Fruit fly (Drosophila melanogaster) whole organism, wandering third instar larva: Measurements from ENCODE around the gene Prat2.
A peak's percentile ranks its signal among the peaks of the same experiment; 100 is the strongest.

Experiments
- Abd-B ChIP-seq: fragments of >200 bp; optimal IDR thresholded peaks from 2 replicates; lab custom pipeline; 2017; ENCODE audit warnings: missing biosample characterization, missing genetic modification characterization
- CG32264 ChIP-seq: fragments of 200-800 bp; sonication (Bioruptor generic); optimal IDR thresholded peaks from 2 replicates; lab custom pipeline; 2016; ENCODE audit warnings: missing biosample characterization, missing genetic modification characterization
- CrebA ChIP-seq: fragments of 200-800 bp; sonication (Bioruptor generic); optimal IDR thresholded peaks from 2 replicates; lab custom pipeline; 2016; ENCODE audit warnings: missing biosample characterization, mild to moderate bottlenecking, missing genetic modification characterization, borderline replicate concordance
- Dfd ChIP-seq: fragments of >200 bp; optimal IDR thresholded peaks from 2 replicates; lab custom pipeline; 2017; ENCODE audit warnings: missing biosample characterization, missing genetic modification characterization
- Dif ChIP-seq: fragments of 200-275, 200-300 bp; sonication (Bioruptor generic); optimal IDR thresholded peaks from 2 replicates; lab custom pipeline; 2018; ENCODE audit warnings: missing biosample characterization, missing genetic modification characterization; ENCODE audit not compliant: partially characterized antibody
- HLH106 ChIP-seq: fragments of 200-800 bp; optimal IDR thresholded peaks from 3 replicates; lab custom pipeline; 2019; ENCODE audit warnings: missing biosample characterization, mild to moderate bottlenecking, missing genetic modification characterization, moderate library complexity
- Hnf4 ChIP-seq: fragments of 200-800 bp; sonication (Bioruptor generic); optimal IDR thresholded peaks from 2 replicates; lab custom pipeline; 2016; ENCODE audit warnings: missing biosample characterization, mild to moderate bottlenecking, missing genetic modification characterization
- Hr83 ChIP-seq: fragments of 200-300 bp; sonication (Bioruptor generic); optimal IDR thresholded peaks from 2 replicates; lab custom pipeline; 2016; ENCODE audit warnings: missing biosample characterization, mild to moderate bottlenecking, missing genetic modification characterization, moderate library complexity; ENCODE audit not compliant: poor library complexity, severe bottlenecking
- Jra ChIP-seq: sonication (Bioruptor generic); optimal IDR thresholded peaks from 2 replicates; lab custom pipeline; 2016; ENCODE audit warnings: missing biosample characterization, missing genetic modification characterization
- N ChIP-seq: fragments of >200 bp; optimal IDR thresholded peaks from 2 replicates; lab custom pipeline; 2018; ENCODE audit warnings: missing biosample characterization, missing external identifiers, missing genetic modification characterization
- OdsH ChIP-seq: fragments of 200-800 bp; sonication (Bioruptor generic); optimal IDR thresholded peaks from 2 replicates; lab custom pipeline; 2016; ENCODE audit warnings: missing biosample characterization, mild to moderate bottlenecking, missing genetic modification characterization
- Rel ChIP-seq, 2 experiments: fragments of 200-800 bp; sonication (Bioruptor generic) in 1 of 2; optimal IDR thresholded peaks; 2 replicates in 1 of 2; 3 replicates in 1 of 2; lab custom pipeline; 2016 to 2019; ENCODE audit warnings: mild to moderate bottlenecking in 2 of 2, missing biosample characterization in 2 of 2, missing genetic modification characterization in 2 of 2, moderate library complexity in 1 of 2
- Sp1 ChIP-seq: fragments of 200-800 bp; sonication (Bioruptor generic); optimal IDR thresholded peaks from 3 replicates; lab custom pipeline; 2019; ENCODE audit warnings: missing biosample characterization, mild to moderate bottlenecking, missing genetic modification characterization, moderate library complexity
- Vsx2 ChIP-seq: fragments of 200-300, 225-300 bp; sonication (Bioruptor generic); optimal IDR thresholded peaks from 2 replicates; lab custom pipeline; 2018; ENCODE audit warnings: missing biosample characterization, missing genetic modification characterization; ENCODE audit not compliant: partially characterized antibody
- br ChIP-seq: fragments of 200-800 bp; sonication (Bioruptor generic); optimal IDR thresholded peaks from 2 replicates; lab custom pipeline; 2016; ENCODE audit warnings: missing biosample characterization, missing genetic modification characterization
- dl ChIP-seq, 2 experiments: fragments of 175-275, 200-275 bp in 1 of 2; fragments of 200-275 bp in 1 of 2; sonication (Bioruptor generic); optimal IDR thresholded peaks; lab custom pipeline; 2018; ENCODE audit warnings: mild to moderate bottlenecking in 2 of 2, missing biosample characterization in 2 of 2, missing genetic modification characterization in 2 of 2, moderate library complexity in 2 of 2; ENCODE audit not compliant: partially characterized antibody in 2 of 2, insufficient read depth in 1 of 2
- dmrt93B ChIP-seq: fragments of 200-800 bp; sonication (Bioruptor generic); optimal IDR thresholded peaks from 2 replicates; lab custom pipeline; 2018; ENCODE audit warnings: missing biosample characterization, mild to moderate bottlenecking, missing genetic modification characterization
- ey ChIP-seq: fragments of 200-800 bp; sonication (Bioruptor generic); optimal IDR thresholded peaks from 2 replicates; lab custom pipeline; 2016; ENCODE audit warnings: missing biosample characterization, missing genetic modification characterization
- fru ChIP-seq: fragments of 200-800 bp; sonication (Bioruptor generic); optimal IDR thresholded peaks from 3 replicates; lab custom pipeline; 2016; ENCODE audit warnings: missing biosample characterization, mild to moderate bottlenecking, missing genetic modification characterization
- h ChIP-seq: fragments of 200-800 bp; sonication (Bioruptor generic); optimal IDR thresholded peaks from 3 replicates; lab custom pipeline; 2016; ENCODE audit warnings: missing biosample characterization, mild to moderate bottlenecking, missing genetic modification characterization
- jim ChIP-seq: fragments of 175-275, 200-325 bp; sonication (Bioruptor generic); optimal IDR thresholded peaks from 2 replicates; lab custom pipeline; 2016; ENCODE audit warnings: missing biosample characterization, mild to moderate bottlenecking, missing genetic modification characterization
- psq ChIP-seq: fragments of 200-800 bp; sonication (Bioruptor generic); optimal IDR thresholded peaks from 3 replicates; lab custom pipeline; 2017; ENCODE audit warnings: missing biosample characterization, mild to moderate bottlenecking, missing genetic modification characterization, moderate library complexity
- sage ChIP-seq: fragments of 200-800 bp; sonication (Bioruptor generic); optimal IDR thresholded peaks from 2 replicates; lab custom pipeline; 2016; ENCODE audit warnings: missing biosample characterization, mild to moderate bottlenecking, missing genetic modification characterization
- sv ChIP-seq: fragments of 200-800 bp; sonication (Bioruptor generic); optimal IDR thresholded peaks from 3 replicates; lab custom pipeline; 2016; ENCODE audit warnings: missing biosample characterization, missing genetic modification characterization
- tai ChIP-seq: sonication (Bioruptor generic); optimal IDR thresholded peaks from 2 replicates; lab custom pipeline; 2016; ENCODE audit warnings: missing biosample characterization, missing genetic modification characterization
- usp ChIP-seq: fragments of >200 bp; optimal IDR thresholded peaks from 2 replicates; lab custom pipeline; 2017; ENCODE audit warnings: missing biosample characterization, missing genetic modification characterization
- woc ChIP-seq: sonication (Bioruptor generic); optimal IDR thresholded peaks from 2 replicates; lab custom pipeline; 2016; ENCODE audit warnings: missing biosample characterization, mild to moderate bottlenecking, missing genetic modification characterization

Gene Prat2

DNA sequence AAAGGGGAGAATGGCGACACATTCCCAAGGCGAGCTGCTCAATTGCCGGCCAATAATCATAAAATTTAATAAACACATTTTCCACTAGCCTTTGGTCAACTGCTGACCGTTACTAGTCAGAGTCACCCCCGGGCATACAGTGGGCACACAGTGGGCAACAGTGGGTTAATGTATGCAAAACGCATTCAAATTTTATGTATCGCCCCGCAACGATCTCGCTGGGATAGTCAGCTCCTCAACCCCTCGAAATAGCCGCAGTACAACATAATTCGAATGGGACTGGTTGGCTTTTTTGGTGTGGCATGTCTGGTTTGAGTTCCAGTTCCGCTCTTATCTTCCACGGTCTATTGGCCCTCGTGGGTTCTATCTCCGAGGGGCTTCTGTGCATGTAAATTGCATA, 4.5 kb upstream of the Prat2 start:
- TF ChIP-seq CG32264 (GFP tag; lab: Kevin White, UChicago) (no peak), Jra (no peak), Hr83 (GFP tag; lab: Kevin White, UChicago) (no peak)

dm6 chr3L:6913823-6914222, 853 bp downstream of the Prat2 start:
- TF ChIP-seq Sp1 (GFP tag; lab: Kevin White, UChicago): no peak

dm6 chr3L:6911219-6911618, 3.5 kb downstream of the Prat2 start:
- TF ChIP-seq CrebA: no peak
- TF ChIP-seq sage: no peak
- no peak for TF ChIP-seq Sp1 (GFP tag; lab: Kevin White, UChicago)
- TF ChIP-seq fru (GFP tag; lab: Kevin White, UChicago): no peak
- no peak for TF ChIP-seq Hnf4 (GFP tag; lab: Kevin White, UChicago)

dm6 chr3L:6906758-6907157, 7.9 kb downstream of the Prat2 start:
- TF ChIP-seq dmrt93B (GFP tag; lab: Kevin White, UChicago): no peak
- no peak for TF ChIP-seq psq
- no peak for TF ChIP-seq Dif (GFP tag; lab: Kevin White, UChicago)
- TF ChIP-seq tai (GFP tag; lab: Kevin White, UChicago): no peak
- TF ChIP-seq sage: no peak
- no peak for TF ChIP-seq Rel (GFP tag; optimal IDR thresholded peaks at IDR 0.05; lab: Kevin White, UChicago)
- TF ChIP-seq Rel (tag; optimal IDR thresholded peaks at IDR 0.05; lab: Kevin White, UChicago): no peak

- TF ChIP-seq OdsH (GFP tag; lab: Kevin White, UChicago) (peak; percentile 14), Dif (GFP tag; lab: Kevin White, UChicago) (peak; percentile 87), dl (GFP tag; optimal IDR thresholded peaks at IDR 0.05; lab: Kevin White, UChicago; ENCODE audit: insufficient read depth in 1 of 2, partially characterized antibody in 2 of 2) (peak in 1 of 2 experiments; percentile 80), Jra (no peak), Abd-B (GFP tag; lab: Kevin White, UChicago) (no peak), CrebA (no peak), h (GFP tag; lab: Kevin White, UChicago) (peak; percentile 19), br (GFP tag; lab: Kevin White, UChicago) (no peak), Vsx2 (GFP tag; lab: Kevin White, UChicago) (peak; percentile 76), HLH106 (peak; percentile 1), sv (GFP tag; lab: Kevin White, UChicago) (peak; percentile 3), Hr83 (GFP tag; lab: Kevin White, UChicago) (peak; percentile 12)
These were observed 10.7 kb downstream of the Prat2 start for dm6 chr3L:6903985-6904384.

- no peak for TF ChIP-seq CrebA
- TF ChIP-seq dmrt93B (GFP tag; lab: Kevin White, UChicago): no peak
- TF ChIP-seq Hnf4 (GFP tag; lab: Kevin White, UChicago): no peak
- TF ChIP-seq usp: no peak
- no peak for TF ChIP-seq Dfd (GFP tag; lab: Kevin White, UChicago)
- TF ChIP-seq ey: no peak
- TF ChIP-seq Hr83 (GFP tag; lab: Kevin White, UChicago): no peak
- no peak for TF ChIP-seq fru (GFP tag; lab: Kevin White, UChicago)
- no peak for TF ChIP-seq sv (GFP tag; lab: Kevin White, UChicago)
- TF ChIP-seq br (GFP tag; lab: Kevin White, UChicago): no peak
- no peak for TF ChIP-seq jim (GFP tag; lab: Kevin White, UChicago)
- TF ChIP-seq Dif (GFP tag; lab: Kevin White, UChicago): no peak
- TF ChIP-seq h (GFP tag; lab: Kevin White, UChicago): no peak
- no peak for TF ChIP-seq woc (GFP tag; lab: Kevin White, UChicago)
- TF ChIP-seq N (GFP tag; lab: Kevin White, UChicago): no peak
These were observed 15.4 kb downstream of the Prat2 start for dm6 chr3L:6899286-6899685.
